Fruit fly (Drosophila melanogaster): ENCODE measurements around the gene amrt.

amrt gene

dm6 chrX:13756776-13757312 is 25.4 kb upstream of the amrt start, which contains the start of the genes CG32625 and Rtc1 (continued):
- 0 out of 3 replicates have a peak, but pooled peaks have one; percentile 21 for TF ChIP-seq CG8119 (GFP tag; IDR thresholded peaks at IDR 0.05)
- TF ChIP-seq Hr39 (GFP tag; optimal IDR thresholded peaks at IDR 0.05) = no peak
- TF ChIP-seq Met (GFP tag; optimal IDR thresholded peaks at IDR 0.05) = peak; percentile 41
- TF ChIP-seq spab (GFP tag; optimal IDR thresholded peaks at IDR 0.05) = no peak
- TF ChIP-seq achi (GFP tag; optimal IDR thresholded peaks at IDR 0.05) = peak; percentile 34
- TF ChIP-seq CG16779 (tag; optimal IDR thresholded peaks at IDR 0.05) = no peak
- no peak for TF ChIP-seq salr (GFP tag; optimal IDR thresholded peaks at IDR 0.05)
- TF ChIP-seq eg (GFP tag; IDR thresholded peaks at IDR 0.05) = peak; percentile 43; the same call in 1 of the 3 replicates
- no peak for TF ChIP-seq Eip75B (GFP tag; optimal IDR thresholded peaks at IDR 0.05)
- no peak for TF ChIP-seq CG31627 (GFP tag; optimal IDR thresholded peaks at IDR 0.05)
- no peak for TF ChIP-seq CG7368 (GFP tag; optimal IDR thresholded peaks at IDR 0.05)
- no peak for TF ChIP-seq Lpt (GFP tag; optimal IDR thresholded peaks at IDR 0.05)
- peak; percentile 46 for TF ChIP-seq OdsH (GFP tag; optimal IDR thresholded peaks at IDR 0.05)
- TF ChIP-seq CG11294 (GFP tag; IDR thresholded peaks at IDR 0.05) = no peak
- TF ChIP-seq CG11902 (GFP tag; optimal IDR thresholded peaks at IDR 0.05) = no peak
- no peak; the same call in 1 of the 2 replicates for TF ChIP-seq Gug (GFP tag; IDR thresholded peaks at IDR 0.05)
- no peak for TF ChIP-seq CG34406 (GFP tag; optimal IDR thresholded peaks at IDR 0.05)
- TF ChIP-seq CG1621 (tag; optimal IDR thresholded peaks at IDR 0.05) = no peak
- TF ChIP-seq ss (GFP tag; optimal IDR thresholded peaks at IDR 0.05) = no peak
- TF ChIP-seq topi (GFP tag; optimal IDR thresholded peaks at IDR 0.05) = peak; percentile 19
- TF ChIP-seq fkh (GFP tag; optimal IDR thresholded peaks at IDR 0.05) = peak; percentile 77
- no peak for TF ChIP-seq CG6276 (GFP tag; optimal IDR thresholded peaks at IDR 0.05)
- no peak for TF ChIP-seq CG4318 (GFP tag; optimal IDR thresholded peaks at IDR 0.05)

- TF ChIP-seq svp (GFP tag) = peak; percentile 38
- TF ChIP-seq fd85E (GFP tag; optimal IDR thresholded peaks at IDR 0.05) = no peak
Observed at dm6 chrX:13758989-13759549, 23.2 kb upstream of the amrt start, which contains the start of gene Yp3. Gene Yp3 (plus strand): TSS chrX:13759546.

dm6 chrX:13761762-13762371 is 20.4 kb upstream of the amrt start:
- TF ChIP-seq CG8319 (GFP tag; optimal IDR thresholded peaks at IDR 0.05) (no peak), eg (GFP tag; IDR thresholded peaks at IDR 0.05) (no peak), lz (GFP tag; optimal IDR thresholded peaks at IDR 0.05) (no peak), dsx (GFP tag; optimal IDR thresholded peaks at IDR 0.05; ENCODE audit: poor library complexity, severe bottlenecking) (no peak), fkh (GFP tag; optimal IDR thresholded peaks at IDR 0.05) (peak; percentile 29), CG9139 (GFP tag; optimal IDR thresholded peaks at IDR 0.05) (no peak), fd59A (GFP tag; optimal IDR thresholded peaks at IDR 0.05) (no peak), esn (GFP tag; optimal IDR thresholded peaks at IDR 0.05) (no peak), topi (GFP tag; optimal IDR thresholded peaks at IDR 0.05) (no peak), CG31627 (GFP tag; optimal IDR thresholded peaks at IDR 0.05) (no peak), Blimp-1 (GFP tag; optimal IDR thresholded peaks at IDR 0.05) (no peak), CG6808 (GFP tag; optimal IDR thresholded peaks at IDR 0.05) (no peak), svp (GFP tag) (no peak), CG6854 (GFP tag; optimal IDR thresholded peaks at IDR 0.05) (no peak), CG1621 (tag; optimal IDR thresholded peaks at IDR 0.05) (peak; percentile 51), Ets96B (tag; optimal IDR thresholded peaks at IDR 0.05) (no peak), ss (GFP tag; optimal IDR thresholded peaks at IDR 0.05) (no peak)

Measured in whole organism, prepupa.